Worm (Caenorhabditis elegans): ENCODE results near the gene F36F12.1.

DNA sequence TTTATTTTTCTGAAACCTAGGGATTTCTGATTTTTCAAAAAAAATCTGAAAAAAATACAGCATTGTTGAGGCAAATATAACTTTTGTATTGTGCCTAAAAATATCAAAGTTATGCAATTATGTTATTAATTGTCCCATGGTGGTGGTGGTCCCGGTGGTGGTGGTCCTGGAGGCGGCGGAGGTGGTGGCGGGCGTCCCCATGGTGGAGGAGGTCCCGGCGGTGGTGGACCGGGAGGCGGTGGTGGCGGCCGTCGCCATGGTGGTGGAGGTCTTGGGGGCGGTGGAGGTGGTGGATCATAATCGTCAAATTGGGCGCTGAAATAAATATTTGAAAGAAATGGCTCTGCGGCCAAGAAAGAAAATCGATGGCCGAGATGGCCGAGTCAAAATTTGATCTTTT is 52.2 kb downstream of the F36F12.1 start:
- TF ChIP-seq ama-1 (optimal IDR thresholded peaks at IDR 0.05) (no peak), fos-1 (tag; optimal IDR thresholded peaks at IDR 0.05) (no peak), pha-4 (GFP tag; IDR thresholded peaks at IDR 0.05) (peak; percentile 62; the same call in 1 of the 2 replicates), pha-4 (tag; optimal IDR thresholded peaks at IDR 0.05) (no peak), ZK546.5 (tag; optimal IDR thresholded peaks at IDR 0.05) (no peak), egl-27 (tag; optimal IDR thresholded peaks at IDR 0.05) (no peak), snpc-4 (tag; optimal IDR thresholded peaks at IDR 0.05) (no peak), mep-1 (tag; optimal IDR thresholded peaks at IDR 0.05) (no peak), nhr-25 (tag; optimal IDR thresholded peaks at IDR 0.05; ENCODE audit: borderline replicate concordance, insufficient read depth) (no peak), aly-2 (tag; optimal IDR thresholded peaks at IDR 0.05) (no peak)

Measured in whole organism, L4 larva.